Fruit fly (Drosophila melanogaster) whole organism, adult: ENCODE measurements around the gene CG31926.

ENCODE experiments used
- CG11617 ChIP-seq: fragments of 200-800 bp; sonication (Bioruptor generic); optimal IDR thresholded peaks from 2 replicates; lab custom pipeline; 2017; ENCODE audit warnings: mild to moderate bottlenecking, missing biosample characterization, missing genetic modification reagents, missing genetic modification characterization
- CG12768 ChIP-seq: fragments of 200-800 bp; sonication (Bioruptor generic); optimal IDR thresholded peaks from 2 replicates; lab custom pipeline; 2017; ENCODE audit warnings: missing biosample characterization, missing genetic modification characterization, mild to moderate bottlenecking, moderate library complexity, missing genetic modification reagents
- CG14711 ChIP-seq: fragments of 200-800 bp; sonication (Bioruptor generic); optimal IDR thresholded peaks from 2 replicates; lab custom pipeline; 2018; ENCODE audit warnings: missing biosample characterization, mild to moderate bottlenecking, missing genetic modification characterization, moderate library complexity
- CG1620 ChIP-seq: fragments of 200-800 bp; sonication (Bioruptor generic); optimal IDR thresholded peaks from 2 replicates; lab custom pipeline; 2016; ENCODE audit warnings: missing biosample characterization, missing genetic modification characterization
- CG33017 ChIP-seq: fragments of 200-800 bp; sonication (Bioruptor generic); optimal IDR thresholded peaks from 2 replicates; lab custom pipeline; 2018; ENCODE audit warnings: missing biosample characterization, mild to moderate bottlenecking, missing genetic modification characterization, moderate library complexity
- CG5204 ChIP-seq: fragments of 200-800 bp; sonication (Bioruptor generic); optimal IDR thresholded peaks from 2 replicates; lab custom pipeline; 2016; ENCODE audit warnings: missing biosample characterization, missing genetic modification characterization
- CG7045 ChIP-seq: fragments of 200-800 bp; sonication (Bioruptor generic); optimal IDR thresholded peaks from 2 replicates; lab custom pipeline; 2017; ENCODE audit warnings: missing biosample characterization, mild to moderate bottlenecking, missing genetic modification characterization
- CG7101 ChIP-seq: fragments of 200-800 bp; sonication (Bioruptor generic); optimal IDR thresholded peaks from 2 replicates; lab custom pipeline; 2018; ENCODE audit warnings: missing biosample characterization, mild to moderate bottlenecking, missing genetic modification characterization, moderate library complexity
- Clk ChIP-seq: fragments of 200-800 bp; sonication (Bioruptor generic); optimal IDR thresholded peaks from 2 replicates; lab custom pipeline; 2017; ENCODE audit warnings: missing biosample characterization, missing genetic modification characterization
- Crg-1 ChIP-seq: fragments of 200-800 bp; sonication (Bioruptor generic); optimal IDR thresholded peaks from 2 replicates; lab custom pipeline; 2016; ENCODE audit warnings: missing biosample characterization, missing genetic modification characterization
- Hr96 ChIP-seq: fragments of 200-800 bp; sonication (Bioruptor generic); optimal IDR thresholded peaks from 2 replicates; lab custom pipeline; 2016; ENCODE audit warnings: missing biosample characterization, missing genetic modification characterization
- Mnt ChIP-seq: fragments of 200-800 bp; sonication (Bioruptor generic); optimal IDR thresholded peaks from 2 replicates; lab custom pipeline; 2016; ENCODE audit warnings: missing biosample characterization, mild to moderate bottlenecking, missing genetic modification characterization
- bab1 ChIP-seq: fragments of 200-800 bp; sonication (Bioruptor generic); optimal IDR thresholded peaks from 3 replicates; lab custom pipeline; 2019; ENCODE audit warnings: missing biosample characterization, mild to moderate bottlenecking, missing genetic modification characterization, moderate library complexity
- cic ChIP-seq: fragments of 200-800 bp; sonication (Bioruptor generic); optimal IDR thresholded peaks from 2 replicates; lab custom pipeline; 2017; ENCODE audit warnings: missing biosample characterization, mild to moderate bottlenecking, missing genetic modification characterization, moderate library complexity
- cnc ChIP-seq, 2 experiments: fragments of >200 bp; optimal IDR thresholded peaks; 2 replicates each; lab custom pipeline; 2017
- kay ChIP-seq: fragments of 200-800 bp; sonication (Bioruptor generic); peaks from one replicate; lab custom pipeline; 2016; ENCODE audit warnings: missing biosample characterization, missing genetic modification characterization, borderline replicate concordance
- ovo ChIP-seq: fragments of 200-800 bp; sonication (Bioruptor generic); optimal IDR thresholded peaks from 2 replicates; lab custom pipeline; 2016; ENCODE audit warnings: missing biosample characterization, missing genetic modification characterization
- pad ChIP-seq: fragments of 200-800 bp; sonication (Bioruptor generic); optimal IDR thresholded peaks from 3 replicates; lab custom pipeline; 2017; ENCODE audit warnings: missing biosample characterization, missing genetic modification characterization, mild to moderate bottlenecking, moderate library complexity, missing genetic modification reagents
- tj ChIP-seq: fragments of 200-800 bp; sonication (Bioruptor generic); optimal IDR thresholded peaks from 3 replicates; lab custom pipeline; 2017; ENCODE audit warnings: missing biosample characterization, mild to moderate bottlenecking, missing genetic modification characterization, moderate library complexity
- toe ChIP-seq: fragments of 200-800 bp; sonication (Bioruptor generic); optimal IDR thresholded peaks from 2 replicates; lab custom pipeline; 2016; ENCODE audit warnings: missing biosample characterization, missing genetic modification characterization

The CG31926 gene

dm6 chr2L:1470772-1471171 is 24.5 kb upstream of the CG31926 start:
- no peak for TF ChIP-seq pad
- no peak for TF ChIP-seq toe
- no peak for TF ChIP-seq CG5204
- TF ChIP-seq Crg-1 (GFP tag; lab: Kevin White, UChicago): no peak
- TF ChIP-seq CG7101 (tag; lab: Kevin White, UChicago): no peak
- no peak for TF ChIP-seq CG33017
- no peak for TF ChIP-seq Mnt
- no peak for TF ChIP-seq CG7045 (GFP tag; lab: Kevin White, UChicago)
- TF ChIP-seq Clk (GFP tag; lab: Kevin White, UChicago): no peak
- TF ChIP-seq tj: no peak
- TF ChIP-seq CG11617 (GFP tag; lab: Kevin White, UChicago): no peak
- no peak for TF ChIP-seq kay (GFP tag; lab: Kevin White, UChicago)
- no peak for TF ChIP-seq ovo
- TF ChIP-seq CG1620 (GFP tag; lab: Kevin White, UChicago): no peak
- TF ChIP-seq cnc (optimal IDR thresholded peaks at IDR 0.05; lab: Kevin White, UChicago): no peak
- TF ChIP-seq bab1 (GFP tag; lab: Kevin White, UChicago): no peak
- TF ChIP-seq cic (GFP tag; lab: Kevin White, UChicago): no peak

- TF ChIP-seq Crg-1 (GFP tag; lab: Kevin White, UChicago): no peak
- no peak for TF ChIP-seq Mnt
- TF ChIP-seq CG12768: no peak
These were observed 21.8 kb upstream of the CG31926 start for dm6 chr2L:1473427-1473826.

- TF ChIP-seq CG7101 (tag; lab: Kevin White, UChicago) (no peak), Crg-1 (GFP tag; lab: Kevin White, UChicago) (no peak), cic (GFP tag; lab: Kevin White, UChicago) (no peak), Hr96 (GFP tag; lab: Kevin White, UChicago) (no peak), cnc (optimal IDR thresholded peaks at IDR 0.05; lab: Kevin White, UChicago) (no peak)
These were observed 18.3 kb upstream of the CG31926 start for dm6 chr2L:1476872-1477503.

dm6 chr2L:1478488-1478887 is 16.8 kb upstream of the CG31926 start:
- TF ChIP-seq Crg-1 (GFP tag; lab: Kevin White, UChicago) (no peak), kay (GFP tag; lab: Kevin White, UChicago) (no peak), ovo (no peak), CG33017 (no peak), Clk (GFP tag; lab: Kevin White, UChicago) (no peak), CG7101 (tag; lab: Kevin White, UChicago) (no peak), cnc (optimal IDR thresholded peaks at IDR 0.05; lab: Kevin White, UChicago) (no peak), pad (no peak), CG7045 (GFP tag; lab: Kevin White, UChicago) (no peak), Hr96 (GFP tag; lab: Kevin White, UChicago) (no peak), tj (no peak), cic (GFP tag; lab: Kevin White, UChicago) (no peak)

- TF ChIP-seq CG7045 (GFP tag; lab: Kevin White, UChicago): no peak
- no peak for TF ChIP-seq CG11617 (GFP tag; lab: Kevin White, UChicago)
- TF ChIP-seq toe: no peak
- no peak for TF ChIP-seq Clk (GFP tag; lab: Kevin White, UChicago)
- no peak for TF ChIP-seq cnc (optimal IDR thresholded peaks at IDR 0.05; lab: Kevin White, UChicago)
- no peak for TF ChIP-seq bab1 (GFP tag; lab: Kevin White, UChicago)
- TF ChIP-seq Hr96 (GFP tag; lab: Kevin White, UChicago): no peak
These were observed 9.1 kb upstream of the CG31926 start for dm6 chr2L:1485975-1486665.

- TF ChIP-seq CG12768 (no peak), CG5204 (peak; percentile 20), toe (no peak)
These were observed 3.4 kb upstream of the CG31926 start, which contains the start of gene CG31928 for dm6 chr2L:1491791-1492345. Gene CG31928, plus strand, starts transcription at chr2L:1492295.

- TF ChIP-seq CG1620 (GFP tag; lab: Kevin White, UChicago): no peak
- no peak for TF ChIP-seq pad
- TF ChIP-seq CG5204: no peak
- TF ChIP-seq Clk (GFP tag; lab: Kevin White, UChicago): no peak
- no peak for TF ChIP-seq cic (GFP tag; lab: Kevin White, UChicago)
- no peak for TF ChIP-seq kay (GFP tag; lab: Kevin White, UChicago)
- TF ChIP-seq Hr96 (GFP tag; lab: Kevin White, UChicago): no peak
- no peak for TF ChIP-seq tj
- TF ChIP-seq bab1 (GFP tag; lab: Kevin White, UChicago): no peak
- TF ChIP-seq ovo: no peak
- TF ChIP-seq CG7101 (tag; lab: Kevin White, UChicago): no peak
- TF ChIP-seq Mnt: no peak
- no peak for TF ChIP-seq CG14711 (tag; lab: Kevin White, UChicago)
- TF ChIP-seq toe: no peak
- TF ChIP-seq Crg-1 (GFP tag; lab: Kevin White, UChicago): no peak
- no peak for TF ChIP-seq CG7045 (GFP tag; lab: Kevin White, UChicago)
- no peak for TF ChIP-seq CG12768
- TF ChIP-seq cnc (optimal IDR thresholded peaks at IDR 0.05; lab: Kevin White, UChicago): no peak
- no peak for TF ChIP-seq CG33017
- no peak for TF ChIP-seq CG11617 (GFP tag; lab: Kevin White, UChicago)
These were observed 1.5 kb upstream of the CG31926 start, which contains the start of gene CG33128 for dm6 chr2L:1493770-1494169. Gene CG33128, plus strand, starts transcription at chr2L:1494070.
